Worm (Caenorhabditis elegans): ENCODE measurements around the gene gpx-7.

DNA sequence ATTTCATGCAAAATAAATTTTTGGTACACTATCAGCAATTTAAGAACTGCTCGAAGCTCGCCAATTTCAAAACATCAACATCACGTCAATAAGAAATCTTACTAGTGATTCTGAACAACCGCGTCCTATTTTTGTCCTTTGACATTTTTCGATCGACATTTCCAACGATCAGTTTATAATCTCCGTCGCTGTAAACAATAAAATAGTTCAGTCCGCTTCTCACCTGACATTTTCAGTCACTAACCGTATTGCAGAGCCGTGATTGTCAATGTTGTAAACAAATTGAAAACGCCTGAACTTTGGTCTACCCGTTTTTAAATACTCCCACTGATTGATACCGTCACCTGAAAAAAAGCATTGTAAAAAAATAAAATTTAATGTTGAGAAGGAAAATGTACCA is 28.4 kb upstream of the gpx-7 start:
- TF ChIP-seq F13H6.1 (tag; optimal IDR thresholded peaks at IDR 0.05) = no peak
- no peak for TF ChIP-seq ceh-9 (tag; optimal IDR thresholded peaks at IDR 0.05)
- TF ChIP-seq fkh-10 (GFP tag; optimal IDR thresholded peaks at IDR 0.05) = no peak
- no peak for TF ChIP-seq ceh-45 (GFP tag; IDR thresholded peaks at IDR 0.05)
- TF ChIP-seq dve-1 (tag; optimal IDR thresholded peaks at IDR 0.05) = no peak
- TF ChIP-seq ztf-16 (tag; optimal IDR thresholded peaks at IDR 0.05) = no peak
- TF ChIP-seq ceh-18 (tag; optimal IDR thresholded peaks at IDR 0.05) = no peak

All from whole organism, late embryonic.